Worm (Caenorhabditis elegans): ENCODE measurements around the gene C48B4.13.

Gene C48B4.13

DNA sequence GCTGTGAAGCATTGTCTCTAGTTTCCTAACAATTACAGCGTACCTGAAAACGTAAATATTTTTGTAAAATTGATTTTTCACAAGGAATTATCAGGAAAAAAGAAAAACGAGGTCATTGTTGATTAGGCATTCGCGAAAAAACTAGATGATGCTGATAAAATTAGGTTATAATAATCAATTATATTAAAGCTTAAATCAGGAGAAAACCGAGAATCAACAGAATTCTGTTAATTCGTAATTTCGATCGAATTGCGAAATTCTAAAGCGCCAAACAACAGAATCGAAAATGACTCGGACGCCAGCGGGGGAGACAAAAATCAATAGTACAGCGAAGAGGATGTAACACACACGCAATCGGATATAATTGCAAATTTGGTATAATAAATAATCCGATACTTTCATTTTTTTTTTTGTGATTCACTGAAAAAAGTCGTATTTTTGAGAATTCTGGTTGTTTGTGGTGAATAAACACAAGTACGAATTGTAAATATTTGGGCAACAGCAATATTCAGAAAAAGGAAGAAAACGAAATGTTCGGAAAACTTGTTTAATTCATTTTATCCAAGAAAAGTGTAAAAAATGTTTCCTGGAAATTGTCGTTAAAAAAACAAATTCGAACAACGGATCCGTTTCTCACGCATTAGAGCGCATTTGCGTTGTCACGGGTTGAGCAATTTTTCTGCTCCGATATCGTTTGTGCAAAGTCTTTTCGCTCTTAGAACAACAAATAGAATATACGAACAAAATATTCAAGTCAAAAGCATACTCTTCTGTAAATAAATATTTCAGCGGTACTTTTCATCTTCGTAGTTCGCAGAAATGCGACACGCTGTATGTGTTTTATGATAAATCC is 11.7 kb downstream of the C48B4.13 start, which contains the start of gene ced-7:
Gene ced-7, minus strand, starts transcription at position 51 of the 853 bp plus-strand sequence.
- no peak for TF ChIP-seq ref-1 (GFP tag; conservative IDR thresholded peaks at IDR 0.05)
- no peak for TF ChIP-seq ztf-23 (GFP tag; IDR thresholded peaks at IDR 0.05)
- TF ChIP-seq flt-1 (GFP tag; IDR thresholded peaks at IDR 0.05), result no peak
- TF ChIP-seq cog-1 (tag; optimal IDR thresholded peaks at IDR 0.05), result no peak
- no peak for TF ChIP-seq med-1 (GFP tag; optimal IDR thresholded peaks at IDR 0.05; ENCODE audit: insufficient read depth)
- no peak for TF ChIP-seq klf-2 (GFP tag; conservative IDR thresholded peaks at IDR 0.05)
- TF ChIP-seq T22C8.4 (GFP tag; IDR thresholded peaks at IDR 0.05), result no peak
- TF ChIP-seq tab-1 (GFP tag; IDR thresholded peaks at IDR 0.05), result no peak
- TF ChIP-seq ztf-29 (GFP tag; IDR thresholded peaks at IDR 0.05), result no peak

DNA sequence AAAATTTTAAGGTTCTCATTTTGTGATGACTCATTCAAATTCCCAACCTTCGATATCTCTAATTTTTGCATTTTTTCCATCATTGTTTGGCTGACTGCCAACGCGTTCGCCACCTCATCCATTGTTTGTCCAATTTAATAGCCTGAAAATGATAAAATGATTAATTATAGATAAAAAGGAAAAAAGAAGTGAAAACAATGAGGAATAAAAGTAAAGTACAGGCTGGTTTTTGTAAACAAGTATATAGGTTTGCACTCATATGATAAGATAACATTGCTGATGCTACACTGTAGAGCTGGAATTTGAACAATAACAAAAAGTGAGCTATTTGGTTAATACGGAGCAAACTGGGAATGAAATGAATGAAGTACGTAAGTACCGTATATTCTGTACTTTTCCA is 13.7 kb downstream of the C48B4.13 start, which contains the start of gene C48B4.3:
Gene C48B4.3, minus strand, starts transcription at position 149 of the 400 bp plus-strand sequence.
- TF ChIP-seq ref-1 (GFP tag; conservative IDR thresholded peaks at IDR 0.05), result no peak
- no peak for TF ChIP-seq klf-2 (GFP tag; conservative IDR thresholded peaks at IDR 0.05)
- no peak for TF ChIP-seq tab-1 (GFP tag; IDR thresholded peaks at IDR 0.05)
- no peak for TF ChIP-seq ztf-23 (GFP tag; IDR thresholded peaks at IDR 0.05)
- TF ChIP-seq T22C8.4 (GFP tag; IDR thresholded peaks at IDR 0.05), result no peak
- TF ChIP-seq med-1 (GFP tag; optimal IDR thresholded peaks at IDR 0.05; ENCODE audit: insufficient read depth), result no peak
- no peak for TF ChIP-seq ztf-29 (GFP tag; IDR thresholded peaks at IDR 0.05)
- TF ChIP-seq cog-1 (tag; optimal IDR thresholded peaks at IDR 0.05), result no peak
- TF ChIP-seq flt-1 (GFP tag; IDR thresholded peaks at IDR 0.05), result no peak

DNA sequence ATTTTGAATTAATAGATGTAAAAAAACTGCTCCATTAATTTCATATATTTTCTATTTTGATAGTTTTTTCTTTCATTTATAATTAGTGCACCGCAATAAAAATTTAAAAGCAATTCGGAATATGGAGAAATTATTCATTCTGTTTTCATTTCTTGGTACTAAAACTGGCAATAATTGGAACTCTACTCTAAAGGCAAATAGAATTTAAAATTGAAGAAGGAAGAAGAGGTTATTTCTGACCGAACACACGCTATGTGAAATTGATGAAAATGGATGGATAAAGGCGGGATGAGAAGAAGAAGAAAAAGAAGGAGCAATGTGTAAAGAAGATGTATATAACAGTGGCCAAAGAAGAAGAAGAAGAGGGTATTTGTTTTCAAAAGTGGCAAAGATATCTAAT is 14.7 kb downstream of the C48B4.13 start:
- TF ChIP-seq klf-2 (GFP tag; conservative IDR thresholded peaks at IDR 0.05), result no peak
- TF ChIP-seq tab-1 (GFP tag; IDR thresholded peaks at IDR 0.05), result no peak
- TF ChIP-seq med-1 (GFP tag; optimal IDR thresholded peaks at IDR 0.05; ENCODE audit: insufficient read depth), result no peak
- no peak for TF ChIP-seq flt-1 (GFP tag; IDR thresholded peaks at IDR 0.05)
- no peak for TF ChIP-seq cog-1 (tag; optimal IDR thresholded peaks at IDR 0.05)
- no peak for TF ChIP-seq ztf-23 (GFP tag; IDR thresholded peaks at IDR 0.05)
- no peak for TF ChIP-seq ztf-29 (GFP tag; IDR thresholded peaks at IDR 0.05)
- TF ChIP-seq T22C8.4 (GFP tag; IDR thresholded peaks at IDR 0.05), result no peak
- TF ChIP-seq ref-1 (GFP tag; conservative IDR thresholded peaks at IDR 0.05), result no peak

DNA sequence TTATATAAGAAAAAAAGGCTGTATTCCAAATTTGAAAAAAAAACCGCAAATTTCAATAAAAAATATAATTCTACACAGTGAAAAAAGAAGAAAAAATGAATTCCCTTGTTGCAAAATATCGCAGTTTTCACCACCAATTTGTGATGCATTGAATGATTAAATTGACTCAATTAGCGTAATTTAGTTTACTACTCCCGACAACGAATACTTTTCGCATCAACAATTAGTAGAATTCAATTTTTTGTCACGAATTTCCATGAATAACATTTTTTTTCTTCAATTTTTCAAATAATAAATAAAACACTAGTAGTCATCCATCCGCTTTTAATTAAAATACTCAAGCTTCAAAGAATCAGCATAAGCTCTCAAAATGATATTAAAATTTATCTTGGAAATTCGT is 16.8 kb downstream of the C48B4.13 start:
- no peak for TF ChIP-seq ztf-29 (GFP tag; IDR thresholded peaks at IDR 0.05)
- TF ChIP-seq cog-1 (tag; optimal IDR thresholded peaks at IDR 0.05), result no peak
- no peak for TF ChIP-seq flt-1 (GFP tag; IDR thresholded peaks at IDR 0.05)
- no peak for TF ChIP-seq med-1 (GFP tag; optimal IDR thresholded peaks at IDR 0.05; ENCODE audit: insufficient read depth)
- TF ChIP-seq ref-1 (GFP tag; conservative IDR thresholded peaks at IDR 0.05), result no peak

DNA sequence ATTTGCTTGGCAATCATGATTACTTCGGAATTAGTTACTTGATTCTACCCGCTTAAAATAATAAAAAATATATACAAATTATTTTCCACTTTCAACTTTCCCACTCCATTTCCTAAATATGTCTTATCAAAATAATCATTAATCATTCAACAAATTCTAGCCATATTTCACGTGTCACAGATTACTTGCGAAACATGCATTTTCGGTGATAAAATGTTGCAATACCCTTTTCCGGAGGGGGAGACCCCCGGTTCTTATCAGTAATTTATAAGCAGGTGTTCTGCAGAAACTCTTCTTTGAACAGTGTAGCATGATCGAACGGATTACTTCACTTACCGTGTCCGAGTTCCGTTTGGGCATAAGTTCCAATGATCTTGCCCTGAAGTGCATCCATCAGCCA is 21.7 kb downstream of the C48B4.13 start:
- no peak for TF ChIP-seq klf-2 (GFP tag; conservative IDR thresholded peaks at IDR 0.05)
- no peak for TF ChIP-seq ztf-23 (GFP tag; IDR thresholded peaks at IDR 0.05)
- TF ChIP-seq ztf-29 (GFP tag; IDR thresholded peaks at IDR 0.05), result no peak
- no peak for TF ChIP-seq flt-1 (GFP tag; IDR thresholded peaks at IDR 0.05)
- no peak for TF ChIP-seq tab-1 (GFP tag; IDR thresholded peaks at IDR 0.05)
- TF ChIP-seq cog-1 (tag; optimal IDR thresholded peaks at IDR 0.05), result no peak
- TF ChIP-seq T22C8.4 (GFP tag; IDR thresholded peaks at IDR 0.05), result no peak
- TF ChIP-seq med-1 (GFP tag; optimal IDR thresholded peaks at IDR 0.05; ENCODE audit: insufficient read depth), result no peak
- no peak for TF ChIP-seq ref-1 (GFP tag; conservative IDR thresholded peaks at IDR 0.05)

DNA sequence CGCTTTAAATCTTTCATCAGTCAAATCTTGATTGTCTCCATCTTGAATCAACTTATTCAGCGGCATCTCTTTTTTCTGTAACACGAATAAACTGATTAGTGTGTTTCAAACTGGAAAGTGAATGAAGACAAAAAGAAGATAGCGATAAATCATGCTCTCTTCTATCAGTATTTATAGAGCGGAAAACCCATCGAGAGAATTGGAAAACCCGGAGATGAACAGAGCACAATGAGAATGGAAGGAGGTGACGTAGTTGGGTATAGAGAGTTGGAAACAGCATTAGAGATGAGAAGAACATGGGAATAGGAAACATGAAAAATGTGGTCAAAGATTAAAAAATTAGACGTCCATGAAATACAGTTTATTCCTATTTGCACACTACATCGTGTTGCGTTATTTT is 23.6 kb downstream of the C48B4.13 start, which contains the start of gene acox-1.5:
Gene acox-1.5, minus strand, starts transcription at position 75 of the 400 bp plus-strand sequence.
- TF ChIP-seq flt-1 (GFP tag; IDR thresholded peaks at IDR 0.05), result no peak
- TF ChIP-seq ztf-29 (GFP tag; IDR thresholded peaks at IDR 0.05), result no peak
- TF ChIP-seq med-1 (GFP tag; optimal IDR thresholded peaks at IDR 0.05; ENCODE audit: insufficient read depth), result no peak
- no peak for TF ChIP-seq tab-1 (GFP tag; IDR thresholded peaks at IDR 0.05)
- TF ChIP-seq cog-1 (tag; optimal IDR thresholded peaks at IDR 0.05), result no peak
- no peak for TF ChIP-seq T22C8.4 (GFP tag; IDR thresholded peaks at IDR 0.05)

DNA sequence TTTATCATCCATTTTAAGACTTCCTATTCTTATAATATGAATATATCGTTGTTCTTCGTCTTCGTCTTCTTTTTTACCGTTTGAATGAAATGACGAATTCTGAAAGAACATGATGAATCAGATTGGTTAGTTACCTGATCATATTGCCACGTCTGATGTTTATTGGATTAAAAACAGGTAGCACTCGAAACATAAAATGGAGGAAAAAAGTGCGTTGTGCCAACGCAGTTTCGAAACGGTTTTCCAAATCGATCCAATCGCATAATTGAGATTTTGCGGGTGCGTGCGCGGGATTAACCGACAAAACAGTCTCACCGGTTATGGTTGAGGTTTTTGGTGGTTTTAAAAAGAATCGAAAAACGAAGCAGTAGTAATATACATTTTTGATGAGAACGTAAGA is 27.0 kb downstream of the C48B4.13 start, which contains the start of gene rom-2:
Gene rom-2, minus strand, starts transcription at position 101 of the 400 bp plus-strand sequence.
- TF ChIP-seq tab-1 (GFP tag; IDR thresholded peaks at IDR 0.05) (no peak), ztf-23 (GFP tag; IDR thresholded peaks at IDR 0.05) (no peak), ref-1 (GFP tag; conservative IDR thresholded peaks at IDR 0.05) (no peak)

DNA sequence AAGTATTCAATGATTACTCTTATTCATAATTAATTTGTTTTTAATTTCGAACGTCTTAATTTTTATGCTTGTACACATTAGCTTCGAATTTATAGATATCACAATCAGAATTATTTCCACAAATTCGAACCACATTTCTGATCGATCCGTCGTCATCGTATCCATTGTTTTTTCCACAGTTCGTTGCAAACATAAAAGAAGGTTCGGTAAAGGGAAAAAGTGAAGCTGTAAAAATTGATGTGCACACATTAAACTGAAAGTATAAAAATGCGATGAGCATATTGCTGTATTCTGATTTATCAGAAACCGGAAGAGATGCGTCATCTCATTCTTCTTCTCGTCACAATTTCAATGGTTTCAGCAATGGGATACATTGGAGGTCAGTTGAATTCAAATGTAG is 28.5 kb downstream of the C48B4.13 start, which contains the start of gene C48B4.12:
Gene C48B4.12, plus strand, starts transcription at position 301 of the 400 bp plus-strand sequence.
- TF ChIP-seq ztf-23 (GFP tag; IDR thresholded peaks at IDR 0.05) (no peak), flt-1 (GFP tag; IDR thresholded peaks at IDR 0.05) (no peak), klf-2 (GFP tag; conservative IDR thresholded peaks at IDR 0.05) (no peak), ref-1 (GFP tag; conservative IDR thresholded peaks at IDR 0.05) (no peak), cog-1 (tag; optimal IDR thresholded peaks at IDR 0.05) (no peak), tab-1 (GFP tag; IDR thresholded peaks at IDR 0.05) (no peak), T22C8.4 (GFP tag; IDR thresholded peaks at IDR 0.05) (no peak), ztf-29 (GFP tag; IDR thresholded peaks at IDR 0.05) (no peak), med-1 (GFP tag; optimal IDR thresholded peaks at IDR 0.05; ENCODE audit: insufficient read depth) (no peak)

DNA sequence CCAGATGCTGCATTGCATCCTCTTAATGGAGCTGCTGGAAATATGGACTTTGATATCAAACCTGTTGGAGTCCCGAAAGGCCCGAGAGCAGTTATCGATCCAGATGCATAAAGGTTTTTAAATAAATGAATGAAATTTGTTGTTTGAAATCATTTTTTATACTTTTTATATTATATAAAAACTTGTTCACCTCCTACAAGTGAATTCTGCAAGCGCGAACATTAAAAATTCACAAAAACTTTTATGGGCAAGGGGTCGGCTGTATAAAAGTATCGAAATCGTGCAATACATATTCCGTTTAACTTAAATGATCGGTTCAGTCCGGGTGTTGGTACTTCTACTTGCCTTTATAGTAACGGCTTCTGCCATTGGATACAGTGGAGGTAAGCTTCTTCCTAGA is 29.6 kb downstream of the C48B4.13 start, which contains the start of gene F58A4.1:
Gene F58A4.1, plus strand, starts transcription at position 301 of the 400 bp plus-strand sequence.
- TF ChIP-seq flt-1 (GFP tag; IDR thresholded peaks at IDR 0.05) (no peak), cog-1 (tag; optimal IDR thresholded peaks at IDR 0.05) (no peak), ref-1 (GFP tag; conservative IDR thresholded peaks at IDR 0.05) (no peak), ztf-29 (GFP tag; IDR thresholded peaks at IDR 0.05) (no peak), T22C8.4 (GFP tag; IDR thresholded peaks at IDR 0.05) (no peak), ztf-23 (GFP tag; IDR thresholded peaks at IDR 0.05) (no peak), med-1 (GFP tag; optimal IDR thresholded peaks at IDR 0.05; ENCODE audit: insufficient read depth) (no peak), klf-2 (GFP tag; conservative IDR thresholded peaks at IDR 0.05) (no peak), tab-1 (GFP tag; IDR thresholded peaks at IDR 0.05) (no peak)
